Worm (Caenorhabditis elegans): Measurements from ENCODE around the gene F07G6.5.
"Not testable (repeated sequence)": the region's sequence is repeated elsewhere in the genome, so short reads cannot be mapped to it uniquely, and the experiment has no call there.

Gene F07G6.5

ce11 chrX:1706538-1706937 is at the start of gene F07G6.5:
TSS of gene F07G6.5 (minus strand) at chrX:1706638.
- TF ChIP-seq aly-2 (tag; optimal IDR thresholded peaks at IDR 0.05) (no peak), dsc-1 (tag; optimal IDR thresholded peaks at IDR 0.05) (no peak), snu-23 (GFP tag; optimal IDR thresholded peaks at IDR 0.05) (no peak), nhr-47 (tag; optimal IDR thresholded peaks at IDR 0.05) (no peak), ets-5 (GFP tag; IDR thresholded peaks at IDR 0.05) (no peak), fos-1 (tag; optimal IDR thresholded peaks at IDR 0.05) (no peak), efl-3 (GFP tag; optimal IDR thresholded peaks at IDR 0.05) (no peak)

DNA sequence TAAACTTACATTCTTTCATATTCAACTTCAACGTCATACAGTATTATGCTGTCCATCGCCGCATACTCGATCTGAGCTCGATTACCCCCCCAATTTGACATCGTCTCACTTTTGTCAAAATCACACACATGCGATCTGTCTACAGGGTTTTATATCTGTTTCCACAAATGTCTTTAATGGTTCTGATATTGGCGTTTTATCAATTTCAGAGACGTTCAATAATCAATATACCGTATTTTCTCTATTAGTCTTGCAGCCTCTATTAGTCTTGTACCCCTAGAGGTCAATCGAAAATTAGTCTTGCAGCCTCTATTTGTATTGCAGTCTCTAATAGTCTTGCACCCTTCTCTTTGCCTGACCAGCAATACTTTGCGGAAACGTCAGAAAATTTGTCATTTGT is 42.0 kb upstream of the F07G6.5 start, which contains the start of gene Y75D11A.6:
Y75D11A.6 (minus strand) TSS at position 101 of the 400 bp plus-strand sequence.
- TF ChIP-seq sup-37 (GFP tag; optimal IDR thresholded peaks at IDR 0.05); mef-2 (tag; optimal IDR thresholded peaks at IDR 0.05); nhr-76 (tag; optimal IDR thresholded peaks at IDR 0.05): not testable (repeated sequence)

DNA sequence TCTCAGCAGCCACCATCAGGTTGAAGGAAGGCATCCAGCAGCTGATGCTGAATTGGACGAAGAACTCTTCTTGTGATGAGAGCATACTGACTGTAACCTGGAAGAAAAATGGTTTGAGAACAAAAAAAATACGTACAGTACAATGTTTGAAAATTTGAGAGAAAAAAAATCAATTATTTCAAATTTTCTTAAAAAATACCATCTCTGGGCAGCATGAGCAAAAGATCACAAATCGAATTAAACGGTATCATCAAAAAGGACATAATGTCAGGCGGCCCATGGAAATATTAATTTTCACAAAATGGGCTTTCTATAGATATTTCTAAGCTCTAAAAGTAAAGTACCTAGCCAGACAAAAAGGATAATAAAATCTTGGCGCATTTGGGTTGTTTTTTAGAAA is 39.7 kb upstream of the F07G6.5 start, which contains the start of gene Y75D11A.3:
Y75D11A.3 (minus strand) TSS at position 101 of the 400 bp plus-strand sequence.
- not testable (repeated sequence) for TF ChIP-seq pqm-1, ztf-11, tbx-2 (tag; optimal IDR thresholded peaks at IDR 0.05)

DNA sequence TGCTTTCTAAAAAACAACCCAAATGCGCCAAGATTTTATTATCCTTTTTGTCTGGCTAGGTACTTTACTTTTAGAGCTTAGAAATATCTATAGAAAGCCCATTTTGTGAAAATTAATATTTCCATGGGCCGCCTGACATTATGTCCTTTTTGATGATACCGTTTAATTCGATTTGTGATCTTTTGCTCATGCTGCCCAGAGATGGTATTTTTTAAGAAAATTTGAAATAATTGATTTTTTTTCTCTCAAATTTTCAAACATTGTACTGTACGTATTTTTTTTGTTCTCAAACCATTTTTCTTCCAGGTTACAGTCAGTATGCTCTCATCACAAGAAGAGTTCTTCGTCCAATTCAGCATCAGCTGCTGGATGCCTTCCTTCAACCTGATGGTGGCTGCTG is 36.1 kb upstream of the F07G6.5 start, which contains the start of gene Y75D11A.2:
Y75D11A.2 (plus strand) TSS at position 301 of the 400 bp plus-strand sequence.
- not testable (repeated sequence) for TF ChIP-seq egl-13, snpc-4, lin-15B (tag; optimal IDR thresholded peaks at IDR 0.05)

DNA sequence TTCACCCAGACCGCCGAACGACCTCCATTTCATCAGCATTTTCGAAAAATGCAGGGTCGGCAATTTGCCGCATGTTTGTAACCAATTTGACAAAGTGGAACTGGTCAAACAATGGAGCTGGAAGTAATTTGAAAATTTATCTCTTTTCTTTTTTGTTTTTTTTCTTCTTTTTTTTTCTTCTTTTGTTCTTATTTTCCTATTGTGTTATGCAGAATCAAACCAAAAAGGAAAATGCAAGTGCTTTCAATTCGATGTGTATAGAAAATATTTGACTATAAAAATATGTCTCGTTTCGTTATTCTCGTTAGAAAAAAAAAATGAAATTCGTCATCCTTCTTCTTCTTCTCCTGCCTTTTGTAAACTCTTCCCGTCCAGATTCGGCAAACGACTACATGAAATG is 31.2 kb upstream of the F07G6.5 start, which contains the start of gene F07G6.10:
F07G6.10 (plus strand) TSS at position 301 of the 400 bp plus-strand sequence.
- TF ChIP-seq sox-4 (tag; optimal IDR thresholded peaks at IDR 0.05): no peak
- TF ChIP-seq dsc-1 (tag; optimal IDR thresholded peaks at IDR 0.05): no peak
- TF ChIP-seq mdl-1 (tag; optimal IDR thresholded peaks at IDR 0.05): no peak
- TF ChIP-seq nhr-237 (tag; optimal IDR thresholded peaks at IDR 0.05): no peak
- TF ChIP-seq ztf-4 (tag; optimal IDR thresholded peaks at IDR 0.05): no peak
- no peak for TF ChIP-seq elt-2 (tag; optimal IDR thresholded peaks at IDR 0.05)
- no peak for TF ChIP-seq C34B4.2 (tag; optimal IDR thresholded peaks at IDR 0.05)
- no peak for TF ChIP-seq C16A3.4 (tag; optimal IDR thresholded peaks at IDR 0.05)
- TF ChIP-seq lin-15B (tag; optimal IDR thresholded peaks at IDR 0.05): no peak
- no peak for TF ChIP-seq Y116A8C.19 (tag; optimal IDR thresholded peaks at IDR 0.05; ENCODE audit: borderline replicate concordance)

DNA sequence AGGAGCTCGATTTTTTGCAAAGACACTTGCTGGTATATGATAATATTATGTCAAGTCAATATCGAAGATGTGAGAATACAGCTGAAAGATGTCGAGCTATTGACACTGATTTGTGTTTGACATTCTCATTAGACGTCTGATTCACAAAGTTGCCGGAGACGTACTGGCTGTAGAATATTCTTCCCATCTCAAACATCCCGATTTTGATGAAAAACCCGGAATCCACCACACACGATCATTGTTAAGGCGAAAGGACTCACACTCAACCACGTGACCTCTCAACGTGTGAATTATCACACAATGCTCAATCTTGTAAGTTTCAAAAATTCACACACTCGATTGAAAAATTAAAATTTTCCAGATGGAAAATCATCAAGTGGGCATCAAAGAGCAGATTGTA is 29.5 kb upstream of the F07G6.5 start, which contains the start of gene F07G6.12:
F07G6.12 (plus strand) TSS at position 301 of the 400 bp plus-strand sequence.
- TF ChIP-seq ces-1 (GFP tag; optimal IDR thresholded peaks at IDR 0.05) (no peak), lin-15B (tag; optimal IDR thresholded peaks at IDR 0.05) (no peak), unc-30 (tag; optimal IDR thresholded peaks at IDR 0.05) (no peak), unc-62 (GFP tag; optimal IDR thresholded peaks at IDR 0.05) (no peak), C04F5.9 (tag; optimal IDR thresholded peaks at IDR 0.05) (no peak), mdl-1 (tag; optimal IDR thresholded peaks at IDR 0.05) (no peak), egl-27 (tag; optimal IDR thresholded peaks at IDR 0.05) (no peak), lin-14 (GFP tag; optimal IDR thresholded peaks at IDR 0.05) (no peak), fkh-10 (GFP tag; optimal IDR thresholded peaks at IDR 0.05) (no peak), nhr-237 (tag; optimal IDR thresholded peaks at IDR 0.05) (no peak), nhr-90 (tag; optimal IDR thresholded peaks at IDR 0.05; ENCODE audit: poor library complexity) (no peak), mef-2 (tag; optimal IDR thresholded peaks at IDR 0.05) (no peak), irx-1 (tag; optimal IDR thresholded peaks at IDR 0.05) (no peak), nhr-71 (tag; optimal IDR thresholded peaks at IDR 0.05) (no peak), nhr-47 (tag; optimal IDR thresholded peaks at IDR 0.05) (no peak), grh-1 (GFP tag; IDR thresholded peaks at IDR 0.05) (no peak)
